Fruit fly (Drosophila melanogaster) whole organism, pupa: ENCODE data around the gene Pmvk.

Experiments used
- CG14655 ChIP-seq: fragments of 200-800 bp; sonication (Bioruptor generic); optimal IDR thresholded peaks from 3 replicates; lab custom pipeline; 2017; ENCODE audit warnings: mild to moderate bottlenecking, missing biosample characterization, missing genetic modification reagents, missing genetic modification characterization
- CG15710 ChIP-seq: fragments of 200-800 bp; sonication (Bioruptor generic); optimal IDR thresholded peaks from 2 replicates; lab custom pipeline; 2018; ENCODE audit warnings: missing biosample characterization, mild to moderate bottlenecking, missing genetic modification characterization, moderate library complexity
- CG9948 ChIP-seq: fragments of 200-800 bp; sonication (Bioruptor generic); optimal IDR thresholded peaks from 2 replicates; lab custom pipeline; 2018; ENCODE audit warnings: missing biosample characterization, mild to moderate bottlenecking, missing genetic modification characterization, moderate library complexity
- Ets98B ChIP-seq: fragments of 200-800 bp; sonication (Bioruptor generic); IDR thresholded peaks from 2 replicates; pipeline ENCODE4 v1.3.6; 2022; ENCODE audit warnings: missing biosample characterization, missing genetic modification characterization
- Pif1B ChIP-seq: fragments of 200-800 bp; sonication (Bioruptor generic); optimal IDR thresholded peaks from 3 replicates; lab custom pipeline; 2016; ENCODE audit warnings: missing biosample characterization, missing genetic modification characterization

DNA sequence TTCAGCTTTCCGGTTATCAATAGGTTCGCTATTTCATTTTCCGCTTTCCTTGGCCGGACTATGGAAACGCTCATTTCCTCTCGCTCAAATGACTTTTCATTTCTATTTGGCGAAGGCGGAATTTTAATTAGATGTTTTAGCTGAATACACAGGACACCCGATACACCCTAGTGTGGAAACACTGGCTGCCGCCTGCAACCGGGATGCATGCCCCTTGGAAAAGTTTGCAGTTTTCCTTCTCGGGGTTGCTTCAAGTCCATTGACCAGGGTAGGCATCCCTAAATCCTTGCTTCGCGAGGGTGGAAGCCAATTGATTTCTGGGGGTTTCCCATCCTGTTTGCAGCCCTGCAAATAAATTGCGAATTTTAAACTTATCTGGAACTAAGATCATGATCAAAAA is 8.8 kb upstream of the Pmvk start:
- TF ChIP-seq CG14655 (GFP tag; lab: Kevin White, UChicago), result no peak
- TF ChIP-seq CG15710 (tag; lab: Kevin White, UChicago), result no peak
- no peak for TF ChIP-seq Ets98B (GFP tag; lab: Robert Waterston, UW)
- TF ChIP-seq Pif1B (GFP tag; lab: Kevin White, UChicago), result no peak
- no peak for TF ChIP-seq CG9948 (tag; lab: Kevin White, UChicago)
